Worm (Caenorhabditis elegans): ENCODE measurements around the gene T19D12.9.
A peak's percentile ranks its signal among the peaks of the same experiment; 100 is the strongest.

The T19D12.9 gene

ce11 chrII:6668496-6668895 lies 14.3 kb upstream of the T19D12.9 start:
- TF ChIP-seq zip-2 (tag; optimal IDR thresholded peaks at IDR 0.05) (no peak), unc-62 (GFP tag; optimal IDR thresholded peaks at IDR 0.05 in 1 of 2) (peak in 1 of 2 experiments; percentile 96), unc-62 (tag; optimal IDR thresholded peaks at IDR 0.05) (no peak), mxl-2 (GFP tag; conservative IDR thresholded peaks at IDR 0.05) (no peak)

- peak in 1 of 2 experiments; percentile 92 for TF ChIP-seq unc-62 (GFP tag; optimal IDR thresholded peaks at IDR 0.05 in 1 of 2)
- no peak for TF ChIP-seq unc-62 (tag; optimal IDR thresholded peaks at IDR 0.05)
- no peak for TF ChIP-seq D1046.2 (GFP tag; IDR thresholded peaks at IDR 0.05)
- no peak for TF ChIP-seq zfp-2 (tag; optimal IDR thresholded peaks at IDR 0.05)
Measured at ce11 chrII:6667534-6667933, 13.3 kb upstream of the T19D12.9 start.

ce11 chrII:6666598-6666997 lies 12.4 kb upstream of the T19D12.9 start, which contains the start of gene T19D12.1:
T19D12.1 (plus strand) TSS chrII:6666898.
- TF ChIP-seq dmd-9 (GFP tag; IDR thresholded peaks at IDR 0.05) (no peak), set-16 (GFP tag; IDR thresholded peaks at IDR 0.05) (no peak), vab-7 (GFP tag; IDR thresholded peaks at IDR 0.05) (no peak), hlh-11 (tag; optimal IDR thresholded peaks at IDR 0.05) (no peak), daf-16 (GFP tag; optimal IDR thresholded peaks at IDR 0.05) (no peak), daf-16 (tag; optimal IDR thresholded peaks at IDR 0.05) (peak; percentile 5), mep-1 (tag; optimal IDR thresholded peaks at IDR 0.05) (no peak), pqm-1 (tag; optimal IDR thresholded peaks at IDR 0.05) (peak; percentile 25), nhr-102 (tag; optimal IDR thresholded peaks at IDR 0.05) (no peak), arid-1 (GFP tag; conservative IDR thresholded peaks at IDR 0.05) (no peak), aha-1 (tag) (no peak), zag-1 (tag; optimal IDR thresholded peaks at IDR 0.05) (no peak), nhr-41 (GFP tag; IDR thresholded peaks at IDR 0.05) (no peak), lim-7 (GFP tag; IDR thresholded peaks at IDR 0.05) (no peak), unc-62 (GFP tag; optimal IDR thresholded peaks at IDR 0.05 in 1 of 2) (peak in 1 of 2 experiments; percentile 0), unc-62 (tag; optimal IDR thresholded peaks at IDR 0.05) (no peak), skn-1 (tag; optimal IDR thresholded peaks at IDR 0.05) (no peak), nhr-237 (tag; optimal IDR thresholded peaks at IDR 0.05) (no peak), egl-43 (GFP tag; IDR thresholded peaks at IDR 0.05) (no peak), spr-1 (tag; optimal IDR thresholded peaks at IDR 0.05) (no peak), dmd-6 (GFP tag; IDR thresholded peaks at IDR 0.05) (peak; percentile 28; the same call in 1 of the 2 replicates), ceh-62 (tag; optimal IDR thresholded peaks at IDR 0.05) (no peak), ZK337.2 (GFP tag; IDR thresholded peaks at IDR 0.05) (no peak)

ce11 chrII:6665908-6666307 lies 11.7 kb upstream of the T19D12.9 start:
- TF ChIP-seq unc-62 (GFP tag; optimal IDR thresholded peaks at IDR 0.05 in 1 of 2) (no peak), unc-62 (tag; optimal IDR thresholded peaks at IDR 0.05) (no peak), lin-38 (GFP tag; IDR thresholded peaks at IDR 0.05) (no peak), zag-1 (tag; optimal IDR thresholded peaks at IDR 0.05) (no peak), ceh-82 (tag; optimal IDR thresholded peaks at IDR 0.05) (no peak), egl-43 (GFP tag; IDR thresholded peaks at IDR 0.05) (no peak), fkh-10 (GFP tag; optimal IDR thresholded peaks at IDR 0.05) (no peak), F44E2.7 (GFP tag; IDR thresholded peaks at IDR 0.05) (no peak), daf-12 (tag; optimal IDR thresholded peaks at IDR 0.05) (no peak), snpc-1.2 (GFP tag; IDR thresholded peaks at IDR 0.05) (no peak), nhr-10 (tag; optimal IDR thresholded peaks at IDR 0.05) (no peak), nhr-42 (GFP tag; IDR thresholded peaks at IDR 0.05) (no peak), arid-1 (GFP tag; conservative IDR thresholded peaks at IDR 0.05) (no peak), mdl-1 (tag; optimal IDR thresholded peaks at IDR 0.05) (no peak), nhr-48 (tag; optimal IDR thresholded peaks at IDR 0.05) (no peak), ztf-7 (tag; optimal IDR thresholded peaks at IDR 0.05) (no peak), mep-1 (tag; optimal IDR thresholded peaks at IDR 0.05) (no peak), dmd-6 (GFP tag; IDR thresholded peaks at IDR 0.05) (peak; percentile 64; the same call in 1 of the 2 replicates), vab-7 (GFP tag; IDR thresholded peaks at IDR 0.05) (no peak), aha-1 (tag) (peak; percentile 51), lin-39 (tag; optimal IDR thresholded peaks at IDR 0.05) (no peak), F49E8.2 (tag; optimal IDR thresholded peaks at IDR 0.05; ENCODE audit: borderline replicate concordance) (no peak), tag-97 (GFP tag; IDR thresholded peaks at IDR 0.05) (no peak), ZK546.5 (tag; optimal IDR thresholded peaks at IDR 0.05) (no peak), pqm-1 (tag; optimal IDR thresholded peaks at IDR 0.05) (peak; percentile 95), zfp-3 (GFP tag; conservative IDR thresholded peaks at IDR 0.05) (no peak), egl-27 (tag; optimal IDR thresholded peaks at IDR 0.05) (no peak), R02D3.7 (tag; optimal IDR thresholded peaks at IDR 0.05) (no peak), daf-16 (GFP tag; optimal IDR thresholded peaks at IDR 0.05) (no peak), daf-16 (tag; optimal IDR thresholded peaks at IDR 0.05) (no peak), D1046.2 (GFP tag; IDR thresholded peaks at IDR 0.05) (no peak), jun-1 (tag; optimal IDR thresholded peaks at IDR 0.05) (no peak), zip-2 (tag; optimal IDR thresholded peaks at IDR 0.05) (no peak)

Data from whole organism, L4 larva.